Fruit fly (Drosophila melanogaster) S2 (cell line): ENCODE data around the gene tna.

Source experiments
- CG8478 ChIP-seq: fragments of >200 bp; optimal IDR thresholded peaks from 2 replicates; lab custom pipeline; 2018
- CTCF ChIP-seq, 2 experiments: fragments of >200 bp; optimal IDR thresholded peaks; 2 replicates each; lab custom pipeline; 2018

DNA sequence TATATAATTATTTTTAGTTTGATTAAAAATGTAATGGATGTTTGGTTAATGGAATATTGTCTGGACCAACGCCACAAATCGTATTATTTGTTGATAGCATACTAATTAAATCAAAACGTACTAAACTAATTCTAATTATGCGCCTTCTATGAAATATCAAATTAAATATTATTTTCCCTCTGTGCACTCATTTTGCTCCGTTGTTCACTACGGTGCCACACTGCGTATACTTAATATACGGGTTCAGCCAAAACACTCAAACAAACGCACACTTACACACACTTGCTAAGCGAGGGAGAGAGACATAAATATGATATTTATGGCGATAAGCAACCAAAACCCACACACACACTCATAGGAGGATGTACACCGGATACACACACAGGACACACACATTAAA is 6.2 kb upstream of the tna start:
- TF ChIP-seq CG8478 (no peak), CTCF (optimal IDR thresholded peaks at IDR 0.05; lab: Kevin White, UChicago) (no peak)
